Worm (Caenorhabditis elegans) whole organism, young adult: ENCODE measurements around the gene prp-9.

Source experiments
- F49E8.2 ChIP-seq: sonication (generic microtip); optimal IDR thresholded peaks from 3 replicates; lab custom pipeline; 2017; ENCODE audit warnings: missing genetic modification characterization, mild to moderate bottlenecking, missing compliant biosample characterization, antibody characterized with exemption, moderate library complexity; ENCODE audit not compliant: insufficient read depth
- fkh-3 ChIP-seq: sonication (generic microtip); optimal IDR thresholded peaks from 2 replicates; lab custom pipeline; 2016; ENCODE audit warnings: mild to moderate bottlenecking, missing genetic modification characterization, missing compliant biosample characterization
- lir-1 ChIP-seq: fragments of 200-800 bp; sonication (Bioruptor generic); conservative IDR thresholded peaks from 2 replicates; pipeline ENCODE4 v1.3.6; 2022; ENCODE audit warnings: missing genetic modification reagents, missing genetic modification characterization, missing compliant biosample characterization
- lsy-27 ChIP-seq: sonication (generic microtip); optimal IDR thresholded peaks from 2 replicates; lab custom pipeline; 2017; ENCODE audit warnings: missing genetic modification characterization, mild to moderate bottlenecking, missing compliant biosample characterization, antibody characterized with exemption, missing genotype, borderline replicate concordance; ENCODE audit not compliant: insufficient read depth
- nfyb-1 ChIP-seq: fragments of 200-800 bp; sonication (Bioruptor generic); IDR thresholded peaks from 2 replicates; pipeline ENCODE4 v1.3.6; 2022; ENCODE audit warnings: missing genetic modification reagents, missing genetic modification characterization, missing compliant biosample characterization
- snpc-4 ChIP-seq, 5 experiments: fragments of 150-350 bp in 1 of 5; sonication (generic microtip) in 4 of 5; optimal IDR thresholded peaks; 2 replicates each; lab custom pipeline; 2014 to 2018; ENCODE audit warnings: missing genetic modification characterization in 5 of 5, missing biosample characterization in 3 of 5, antibody characterized with exemption in 2 of 5, mild to moderate bottlenecking in 2 of 5, missing compliant biosample characterization in 2 of 5, missing genotype in 2 of 5, moderate library complexity in 2 of 5, missing genetic modification reagents in 1 of 5
- unc-62 ChIP-seq: fragments of 150-350 bp; optimal IDR thresholded peaks from 2 replicates; lab custom pipeline; 2014; ENCODE audit warnings: missing biosample characterization, missing genetic modification reagents, missing genetic modification characterization

ce11 chrII:8570977-8571376 lies 45.8 kb upstream of the prp-9 start, which contains the start of gene bcs-1:
- TF ChIP-seq fkh-3 (tag; lab: Kevin White, UChicago) (no peak), unc-62 (GFP tag; lab: Kevin White, UChicago) (no peak), F49E8.2 (tag; lab: Kevin White, UChicago) (no peak), nfyb-1 (GFP tag; lab: Robert Waterston, UW) (no peak), snpc-4 (GFP tag; optimal IDR thresholded peaks at IDR 0.05; lab: Kevin White, UChicago) (peak; percentile 28), snpc-4 (tag; optimal IDR thresholded peaks at IDR 0.05; lab: Kevin White, UChicago) (no peak), lsy-27 (tag; lab: Kevin White, UChicago) (no peak), lir-1 (no peak)
